Worm (Caenorhabditis elegans) whole organism, L1 larva: Measurements from ENCODE around the gene Y59H11AM.1.

Experiments used
- ces-1 ChIP-seq: fragments of 150-350 bp; optimal IDR thresholded peaks from 2 replicates; lab custom pipeline; 2014; ENCODE audit warnings: missing biosample characterization, missing genetic modification reagents, missing genetic modification characterization
- elt-2 ChIP-seq: sonication (generic microtip); optimal IDR thresholded peaks from 2 replicates; lab custom pipeline; 2016; ENCODE audit warnings: missing genetic modification characterization, mild to moderate bottlenecking, inconsistent platforms, missing compliant biosample characterization, missing genetic modification reagents
- fos-1 ChIP-seq: fragments of 150-350 bp; optimal IDR thresholded peaks from 2 replicates; lab custom pipeline; 2014; ENCODE audit warnings: missing biosample characterization, missing genetic modification characterization
- lin-35 ChIP-seq, 2 experiments: fragments of 150-350 bp; optimal IDR thresholded peaks; 2 replicates each; lab custom pipeline; 2014; ENCODE audit warnings: missing biosample characterization in 2 of 2, missing genetic modification characterization in 2 of 2, missing genetic modification reagents in 2 of 2
- nhr-237 ChIP-seq: fragments of 150-350 bp; optimal IDR thresholded peaks from 2 replicates; lab custom pipeline; 2014; ENCODE audit warnings: missing biosample characterization, missing genetic modification characterization
- pqm-1 ChIP-seq: sonication (generic microtip); optimal IDR thresholded peaks from 3 replicates; lab custom pipeline; 2017; ENCODE audit warnings: missing biosample characterization, missing genetic modification characterization
- skn-1 ChIP-seq: fragments of 150-350 bp; optimal IDR thresholded peaks from 2 replicates; lab custom pipeline; 2014; ENCODE audit warnings: missing biosample characterization, missing genetic modification characterization
- snpc-4 ChIP-seq: fragments of 150-350 bp; optimal IDR thresholded peaks from 2 replicates; lab custom pipeline; 2014; ENCODE audit warnings: missing biosample characterization, missing genetic modification characterization
- sox-4 ChIP-seq: sonication (generic microtip); optimal IDR thresholded peaks from 2 replicates; lab custom pipeline; 2016; ENCODE audit warnings: missing genetic modification characterization, missing compliant biosample characterization
- unc-62 ChIP-seq: fragments of 150-350 bp; optimal IDR thresholded peaks from 2 replicates; lab custom pipeline; 2014; ENCODE audit warnings: missing biosample characterization, missing genetic modification reagents, missing genetic modification characterization

- TF ChIP-seq ces-1, result no peak
- no peak for TF ChIP-seq fos-1
- TF ChIP-seq nhr-237, result no peak
- TF ChIP-seq elt-2, result peak; percentile 6
- no peak for TF ChIP-seq skn-1 (tag; lab: Kevin White, UChicago)
- no peak for TF ChIP-seq lin-35 (GFP tag; optimal IDR thresholded peaks at IDR 0.05; lab: Kevin White, UChicago)
- TF ChIP-seq snpc-4, result no peak
- TF ChIP-seq pqm-1 (tag; lab: Kevin White, UChicago), result no peak
- no peak for TF ChIP-seq unc-62 (GFP tag; lab: Kevin White, UChicago)
- TF ChIP-seq sox-4 (tag; lab: Kevin White, UChicago), result no peak
These were observed 44.7 kb upstream of the Y59H11AM.1 start for ce11 chrIV:8526579-8526978.
